Fruit fly (Drosophila melanogaster) whole organism, pupa: Measurements from ENCODE around the gene CG3337.
A peak's percentile ranks its signal among the peaks of the same experiment; 100 is the strongest.

Experiments used
- CG10348 ChIP-seq: fragments of 200-800 bp; sonication (Bioruptor generic); IDR thresholded peaks from 2 replicates; pipeline ENCODE4 v1.3.6; 2022; ENCODE audit warnings: missing biosample characterization, missing genetic modification characterization
- CG13204 ChIP-seq: fragments of 200-800 bp; sonication (Bioruptor generic); optimal IDR thresholded peaks from 2 replicates; lab custom pipeline; 2018; ENCODE audit warnings: missing biosample characterization, mild to moderate bottlenecking, missing genetic modification characterization, moderate library complexity
- CG15710 ChIP-seq: fragments of 200-800 bp; sonication (Bioruptor generic); optimal IDR thresholded peaks from 2 replicates; lab custom pipeline; 2018; ENCODE audit warnings: missing biosample characterization, mild to moderate bottlenecking, missing genetic modification characterization, moderate library complexity
- CG32121 ChIP-seq: fragments of 200-800 bp; sonication (Bioruptor generic); IDR thresholded peaks from 2 replicates; pipeline ENCODE4 v1.3.6; 2022; ENCODE audit warnings: missing biosample characterization, missing genetic modification characterization
- CG34367 ChIP-seq: fragments of 200-800 bp; sonication (Bioruptor generic); optimal IDR thresholded peaks from 2 replicates; lab custom pipeline; 2018; ENCODE audit warnings: missing biosample characterization, mild to moderate bottlenecking, missing genetic modification characterization
- CG4496 ChIP-seq: fragments of 200-800 bp; sonication (Bioruptor generic); IDR thresholded peaks from 3 replicates; pipeline ENCODE4 v1.3.6; 2022; ENCODE audit warnings: missing biosample characterization, missing genetic modification characterization
- CG8159 ChIP-seq: fragments of 200-800 bp; sonication (Bioruptor generic); optimal IDR thresholded peaks from 3 replicates; lab custom pipeline; 2018; ENCODE audit warnings: missing biosample characterization, mild to moderate bottlenecking, missing genetic modification characterization, moderate library complexity
- D1 ChIP-seq: fragments of 200-800 bp; sonication (Bioruptor generic); optimal IDR thresholded peaks from 2 replicates; lab custom pipeline; 2018; ENCODE audit warnings: missing biosample characterization, mild to moderate bottlenecking, missing genetic modification characterization, moderate library complexity
- EcR ChIP-seq: fragments of 200-800 bp; sonication (Bioruptor generic); optimal IDR thresholded peaks from 3 replicates; lab custom pipeline; 2019; ENCODE audit warnings: missing biosample characterization, missing genetic modification characterization, mild to moderate bottlenecking, moderate library complexity, missing genetic modification reagents
- Ets98B ChIP-seq: fragments of 200-800 bp; sonication (Bioruptor generic); IDR thresholded peaks from 2 replicates; pipeline ENCODE4 v1.3.6; 2022; ENCODE audit warnings: missing biosample characterization, missing genetic modification characterization
- Pif1A ChIP-seq: fragments of 200-800 bp; sonication (Bioruptor generic); optimal IDR thresholded peaks from 3 replicates; lab custom pipeline; 2016; ENCODE audit warnings: missing biosample characterization, missing genetic modification characterization
- Snoo ChIP-seq: fragments of 200-800 bp; sonication (Bioruptor generic); optimal IDR thresholded peaks from 3 replicates; lab custom pipeline; 2017; ENCODE audit warnings: missing biosample characterization, mild to moderate bottlenecking, missing genetic modification characterization, inconsistent platforms
- fd96Ca ChIP-seq: fragments of 200-800 bp; sonication (Bioruptor generic); IDR thresholded peaks from 3 replicates; pipeline ENCODE4 v1.3.6; 2022; ENCODE audit warnings: missing biosample characterization, missing genetic modification characterization
- rn ChIP-seq: fragments of 200-800 bp; sonication (Bioruptor generic); IDR thresholded peaks from 2 replicates; pipeline ENCODE4 v1.3.6; 2022; ENCODE audit warnings: missing biosample characterization, missing genetic modification characterization

DNA sequence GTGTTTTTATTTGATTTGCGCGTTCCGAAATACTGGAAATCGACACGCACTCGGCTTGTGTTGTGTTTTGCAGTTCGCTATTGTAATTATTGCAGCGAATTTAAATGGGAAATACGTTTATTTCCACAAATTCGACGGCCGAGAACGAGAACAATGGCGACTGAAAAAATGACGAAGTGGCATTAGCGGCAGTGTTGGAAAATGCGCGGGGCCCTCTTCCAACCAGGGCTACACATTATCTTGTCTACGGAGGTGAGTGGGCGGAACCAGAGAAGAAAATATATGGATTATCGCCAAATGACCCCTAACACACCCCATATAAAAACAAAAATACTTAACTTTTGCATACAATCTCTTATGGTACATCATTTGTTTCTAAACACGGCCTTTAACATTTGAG lies 45.5 kb upstream of the CG3337 start, which contains the start of gene Rab1:
- TF ChIP-seq CG15710 (tag; lab: Kevin White, UChicago) (no peak), rn (GFP tag; lab: Robert Waterston, UW) (no peak), Ets98B (GFP tag; lab: Robert Waterston, UW) (0 out of 2 replicates have a peak, but pooled peaks have one; percentile 7), EcR (GFP tag; lab: Kevin White, UChicago) (no peak), fd96Ca (GFP tag; lab: Robert Waterston, UW) (peak; percentile 52; the same call in 1 of the 3 replicates), CG4496 (GFP tag; lab: Robert Waterston, UW) (0 out of 3 replicates have a peak, but pooled peaks have one; percentile 62), CG34367 (tag; lab: Kevin White, UChicago) (no peak), D1 (no peak), CG10348 (GFP tag; lab: Robert Waterston, UW) (no peak), CG8159 (tag; lab: Kevin White, UChicago) (peak; percentile 11), CG13204 (GFP tag; lab: Kevin White, UChicago) (no peak), CG32121 (GFP tag; lab: Robert Waterston, UW) (0 out of 2 replicates have a peak, but pooled peaks have one; percentile 23), Pif1A (no peak), Snoo (tag; lab: Kevin White, UChicago) (peak; percentile 56)
